Worm (Caenorhabditis elegans) whole organism, L2 larva: ENCODE measurements around the gene ttr-29.

Experiments
- elt-1 ChIP-seq: fragments of 150-350 bp; optimal IDR thresholded peaks from 2 replicates; lab custom pipeline; 2014; ENCODE audit warnings: missing biosample characterization, missing genetic modification characterization
- lin-39 ChIP-seq: fragments of 150-350 bp; optimal IDR thresholded peaks from 2 replicates; lab custom pipeline; 2014; ENCODE audit warnings: missing biosample characterization, missing genetic modification reagents, missing genetic modification characterization
- nhr-77 ChIP-seq: fragments of 150-350 bp; optimal IDR thresholded peaks from 2 replicates; lab custom pipeline; 2014; ENCODE audit warnings: missing biosample characterization, missing genetic modification characterization
- zag-1 ChIP-seq: fragments of 150-350 bp; optimal IDR thresholded peaks from 2 replicates; lab custom pipeline; 2014; ENCODE audit warnings: missing biosample characterization, missing genetic modification characterization

- TF ChIP-seq nhr-77 (tag; lab: Kevin White, UChicago) (no peak), lin-39 (tag; lab: Kevin White, UChicago) (no peak), zag-1 (tag; lab: Kevin White, UChicago) (no peak), elt-1 (tag; lab: Kevin White, UChicago) (no peak)
Measured at ce11 chrV:12896850-12897249, 9.8 kb downstream of the ttr-29 start.
